Worm (Caenorhabditis elegans) whole organism, L1 larva: ENCODE measurements around the gene let-413.

Experiments
- ama-1 ChIP-seq: fragments of 150-350 bp; optimal IDR thresholded peaks from 2 replicates; lab custom pipeline; 2014
- ces-1 ChIP-seq: fragments of 150-350 bp; optimal IDR thresholded peaks from 2 replicates; lab custom pipeline; 2014; ENCODE audit warnings: missing biosample characterization, missing genetic modification reagents, missing genetic modification characterization
- efl-1 ChIP-seq, 4 experiments: fragments of 150-350 bp; optimal IDR thresholded peaks in 3 of 4; peaks in 1 of 4; 1 replicate in 1 of 4; 2 replicates in 3 of 4; lab custom pipeline; 2014; ENCODE audit warnings: missing biosample characterization in 2 of 4, missing genetic modification characterization in 2 of 4, missing genetic modification reagents in 2 of 4
- irx-1 ChIP-seq: sonication (generic microtip); optimal IDR thresholded peaks from 2 replicates; lab custom pipeline; 2016; ENCODE audit warnings: missing genetic modification characterization, missing compliant biosample characterization
- jun-1 ChIP-seq: fragments of 150-350 bp; optimal IDR thresholded peaks from 2 replicates; lab custom pipeline; 2014; ENCODE audit warnings: missing biosample characterization, missing genetic modification reagents, missing genetic modification characterization
- lir-3 ChIP-seq: sonication (generic microtip); optimal IDR thresholded peaks from 2 replicates; lab custom pipeline; 2016; ENCODE audit warnings: mild to moderate bottlenecking, missing genetic modification characterization, moderate library complexity, missing compliant biosample characterization; ENCODE audit not compliant: poor library complexity
- nhr-11 ChIP-seq: fragments of 150-350 bp; optimal IDR thresholded peaks from 2 replicates; lab custom pipeline; 2014; ENCODE audit warnings: missing biosample characterization, missing genetic modification characterization
- pqm-1 ChIP-seq: sonication (generic microtip); optimal IDR thresholded peaks from 3 replicates; lab custom pipeline; 2017; ENCODE audit warnings: missing biosample characterization, missing genetic modification characterization
- skn-1 ChIP-seq: fragments of 150-350 bp; optimal IDR thresholded peaks from 2 replicates; lab custom pipeline; 2014; ENCODE audit warnings: missing biosample characterization, missing genetic modification characterization
- sox-4 ChIP-seq: sonication (generic microtip); optimal IDR thresholded peaks from 2 replicates; lab custom pipeline; 2016; ENCODE audit warnings: missing genetic modification characterization, missing compliant biosample characterization
- tbx-2 ChIP-seq: sonication (generic microtip); optimal IDR thresholded peaks from 2 replicates; lab custom pipeline; 2016; ENCODE audit warnings: missing genetic modification characterization, missing compliant biosample characterization
- unc-130 ChIP-seq: fragments of 150-350 bp; optimal IDR thresholded peaks from 2 replicates; lab custom pipeline; 2017; ENCODE audit warnings: missing biosample characterization, missing genetic modification characterization, inconsistent platforms
- unc-62 ChIP-seq: fragments of 150-350 bp; optimal IDR thresholded peaks from 2 replicates; lab custom pipeline; 2014; ENCODE audit warnings: missing biosample characterization, missing genetic modification reagents, missing genetic modification characterization

DNA sequence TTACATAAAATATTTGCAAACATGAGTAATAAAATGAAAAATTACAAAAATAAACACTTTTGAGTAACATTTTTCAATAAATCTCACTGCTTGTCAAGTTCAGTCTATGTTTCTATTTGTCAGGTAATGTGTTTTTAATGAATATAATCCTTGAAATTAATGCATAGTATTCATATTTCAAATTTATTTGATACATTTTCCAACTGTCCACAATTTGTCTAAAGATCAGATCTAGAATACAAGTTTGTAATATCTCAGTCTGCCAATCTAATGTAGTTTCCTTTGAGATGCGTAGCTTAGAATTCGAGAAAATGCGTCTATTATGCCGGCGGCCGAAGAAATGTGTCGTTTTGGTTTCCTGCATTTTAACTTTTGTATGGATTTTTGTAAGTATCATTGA lies 34.0 kb downstream of the let-413 start, which contains the start of gene Y97E10B.1:
- TF ChIP-seq unc-62 (GFP tag; lab: Kevin White, UChicago) (no peak), efl-1 (optimal IDR thresholded peaks at IDR 0.05; lab: Kevin White, UChicago) (no peak), efl-1 (GFP tag; optimal IDR thresholded peaks at IDR 0.05 in 1 of 2; lab: Kevin White, UChicago) (no peak), pqm-1 (tag; lab: Kevin White, UChicago) (no peak), sox-4 (tag; lab: Kevin White, UChicago) (no peak), jun-1 (tag; lab: Kevin White, UChicago) (no peak), ces-1 (GFP tag; lab: Kevin White, UChicago) (no peak), ama-1 (no peak), lir-3 (tag; lab: Kevin White, UChicago) (no peak), tbx-2 (tag; lab: Kevin White, UChicago) (no peak), unc-130 (tag; lab: Kevin White, UChicago) (no peak), skn-1 (tag; lab: Kevin White, UChicago) (no peak), irx-1 (tag; lab: Kevin White, UChicago) (no peak), nhr-11 (no peak)
